Fruit fly (Drosophila melanogaster) whole organism, embryonic: ENCODE data around the gene CG6040.

Experiments used
- Adf1 ChIP-seq: fragments of 200-800 bp; sonication (Bioruptor generic); IDR thresholded peaks from 2 replicates; pipeline ENCODE4 v1.3.6; 2022; ENCODE audit warnings: missing biosample characterization, missing genetic modification characterization
- Antp ChIP-seq: fragments of 200-800 bp; sonication (Bioruptor generic); optimal IDR thresholded peaks from 3 replicates; lab custom pipeline; 2016; ENCODE audit warnings: missing biosample characterization, missing genetic modification characterization
- Awh ChIP-seq: fragments of 200-800 bp; sonication (Bioruptor generic); IDR thresholded peaks from 2 replicates; pipeline ENCODE4, ENCODE4 v1.3.6; 2022; ENCODE audit warnings: missing biosample characterization, missing genetic modification characterization
- CG10321 ChIP-seq: fragments of 200-800 bp; sonication (Bioruptor generic); IDR thresholded peaks from 2 replicates; pipeline ENCODE4 v1.3.6; 2022; ENCODE audit warnings: missing biosample characterization, missing genetic modification characterization
- CG10959 ChIP-seq: fragments of 200-800 bp; sonication (Bioruptor generic); IDR thresholded peaks from 2 replicates; pipeline ENCODE4 v1.3.6; 2022; ENCODE audit warnings: missing biosample characterization, missing genetic modification characterization
- CG11696 ChIP-seq: fragments of 200-800 bp; sonication (Bioruptor generic); IDR thresholded peaks from 2 replicates; pipeline ENCODE4 v1.3.6; 2022; ENCODE audit warnings: missing biosample characterization, missing genetic modification characterization
- CG13624 ChIP-seq: fragments of 200-800 bp; sonication (Bioruptor generic); optimal IDR thresholded peaks from 2 replicates; lab custom pipeline; 2016; ENCODE audit warnings: missing biosample characterization, missing genetic modification characterization
- CG17186 ChIP-seq: fragments of 200-800 bp; sonication (Bioruptor generic); optimal IDR thresholded peaks from 3 replicates; lab custom pipeline; 2017; ENCODE audit warnings: missing biosample characterization, missing genetic modification reagents, missing genetic modification characterization
- CG2712 ChIP-seq: fragments of 200-800 bp; optimal IDR thresholded peaks from 3 replicates; lab custom pipeline; 2019; ENCODE audit warnings: missing biosample characterization, mild to moderate bottlenecking, missing genetic modification characterization, moderate library complexity
- CG2889 ChIP-seq: fragments of 200-800 bp; sonication (Bioruptor generic); IDR thresholded peaks from 3 replicates; pipeline ENCODE4 v1.3.6; 2022; ENCODE audit warnings: missing biosample characterization, missing genetic modification characterization
- CG30431 ChIP-seq: fragments of 200-800 bp; sonication (Bioruptor generic); optimal IDR thresholded peaks from 2 replicates; lab custom pipeline; 2017; ENCODE audit warnings: missing biosample characterization, missing genetic modification characterization
- CG31224 ChIP-seq: fragments of 200-800 bp; sonication (Bioruptor generic); IDR thresholded peaks from 2 replicates; pipeline ENCODE4 v1.3.6; 2022; ENCODE audit warnings: missing biosample characterization, missing genetic modification characterization
- CG3163 ChIP-seq: fragments of 200-800 bp; sonication (Bioruptor generic); optimal IDR thresholded peaks from 3 replicates; lab custom pipeline; 2016; ENCODE audit warnings: missing biosample characterization, missing genetic modification characterization
- CG33557 ChIP-seq: fragments of 200-800 bp; sonication (Bioruptor generic); optimal IDR thresholded peaks from 2 replicates; lab custom pipeline; 2019; ENCODE audit warnings: missing biosample characterization, mild to moderate bottlenecking, missing genetic modification characterization, moderate library complexity
- CG34422 ChIP-seq: fragments of 200-800 bp; sonication (Bioruptor generic); IDR thresholded peaks from 3 replicates; pipeline ENCODE4 v1.3.6; 2022; ENCODE audit warnings: missing biosample characterization, missing genetic modification characterization
- CG4820 ChIP-seq: fragments of 200-800 bp; sonication (Bioruptor generic); optimal IDR thresholded peaks from 3 replicates; lab custom pipeline; 2016; ENCODE audit warnings: missing biosample characterization, missing genetic modification characterization
- CG6791 ChIP-seq: fragments of 200-800 bp; sonication (Bioruptor generic); IDR thresholded peaks from 3 replicates; pipeline ENCODE4 v1.3.6; 2022; ENCODE audit warnings: missing biosample characterization, missing genetic modification characterization; ENCODE audit not compliant: partially characterized antibody
- CG7839 ChIP-seq: fragments of 200-800 bp; sonication (Bioruptor generic); optimal IDR thresholded peaks from 3 replicates; lab custom pipeline; 2018; ENCODE audit warnings: missing biosample characterization, mild to moderate bottlenecking, missing genetic modification characterization, moderate library complexity
- CG8281 ChIP-seq: fragments of 200-800 bp; sonication (Bioruptor generic); optimal IDR thresholded peaks from 2 replicates; lab custom pipeline; 2018; ENCODE audit warnings: missing biosample characterization, mild to moderate bottlenecking, missing genetic modification characterization, moderate library complexity
- CG8478 ChIP-seq: fragments of >200 bp; optimal IDR thresholded peaks from 2 replicates; lab custom pipeline; 2018
- Camta ChIP-seq: fragments of 200-800 bp; sonication (Bioruptor generic); optimal IDR thresholded peaks from 2 replicates; lab custom pipeline; 2016; ENCODE audit warnings: missing biosample characterization, missing genetic modification characterization
- Deaf1 ChIP-seq: fragments of 200-800 bp; optimal IDR thresholded peaks from 3 replicates; lab custom pipeline; 2019; ENCODE audit warnings: missing biosample characterization, mild to moderate bottlenecking, missing genetic modification characterization, moderate library complexity
- Dfd ChIP-seq, 2 experiments: fragments of >200 bp; optimal IDR thresholded peaks; 2 replicates each; lab custom pipeline; 2017; ENCODE audit warnings: missing biosample characterization in 2 of 2, missing genetic modification characterization in 2 of 2
- Hey ChIP-seq: fragments of 200-800 bp; sonication (Bioruptor generic); optimal IDR thresholded peaks from 3 replicates; lab custom pipeline; 2018; ENCODE audit warnings: missing biosample characterization, mild to moderate bottlenecking, missing genetic modification characterization
- HmgZ ChIP-seq: fragments of 200-800 bp; sonication (Bioruptor generic); optimal IDR thresholded peaks from 2 replicates; lab custom pipeline; 2018; ENCODE audit warnings: missing biosample characterization, mild to moderate bottlenecking, missing genetic modification characterization
- Hsf ChIP-seq: fragments of 200-800 bp; sonication (Bioruptor generic); optimal IDR thresholded peaks from 3 replicates; lab custom pipeline; 2016; ENCODE audit warnings: missing biosample characterization, missing genetic modification characterization
- Jarid2 ChIP-seq: fragments of 200-800 bp; sonication (Bioruptor generic); optimal IDR thresholded peaks from 3 replicates; lab custom pipeline; 2017; ENCODE audit warnings: mild to moderate bottlenecking, missing biosample characterization, missing genetic modification reagents, missing genetic modification characterization
- Med ChIP-seq: fragments of 200-800 bp; sonication (Bioruptor generic); peaks from one replicate; lab custom pipeline; 2016; ENCODE audit warnings: missing biosample characterization, missing genetic modification characterization, mild to moderate bottlenecking, inconsistent platforms, moderate library complexity
- Ptx1 ChIP-seq: fragments of 200-800 bp; sonication (Bioruptor generic); IDR thresholded peaks from 2 replicates; pipeline ENCODE4 v1.3.6; 2022; ENCODE audit warnings: missing biosample characterization, missing genetic modification characterization
- Xrp1 ChIP-seq: fragments of 200-800 bp; sonication (Bioruptor generic); IDR thresholded peaks from 2 replicates; pipeline ENCODE4 v1.3.6; 2022; ENCODE audit warnings: missing biosample characterization, missing genetic modification characterization
- ato ChIP-seq: fragments of 200-800 bp; sonication (Bioruptor generic); IDR thresholded peaks from 2 replicates; pipeline ENCODE4 v1.3.6; 2022; ENCODE audit warnings: missing biosample characterization, missing genetic modification characterization; ENCODE audit not compliant: partially characterized antibody
- cg ChIP-seq: fragments of 200-800 bp; sonication (Bioruptor generic); optimal IDR thresholded peaks from 3 replicates; lab custom pipeline; 2019; ENCODE audit warnings: missing biosample characterization, mild to moderate bottlenecking, missing genetic modification characterization, moderate library complexity
- dimm ChIP-seq: fragments of 200-800 bp; sonication (Bioruptor generic); IDR thresholded peaks from 2 replicates; pipeline ENCODE4 v1.3.6; 2022; ENCODE audit warnings: missing biosample characterization, missing genetic modification characterization
- fu2 ChIP-seq: fragments of 200-800 bp; sonication (Bioruptor generic); optimal IDR thresholded peaks from 2 replicates; lab custom pipeline; 2016; ENCODE audit warnings: missing biosample characterization, missing genetic modification characterization
- gce ChIP-seq: fragments of 200-800 bp; sonication (Bioruptor generic); IDR thresholded peaks from 3 replicates; pipeline ENCODE4 v1.3.6; 2022; ENCODE audit warnings: missing biosample characterization, missing genetic modification characterization
- grau ChIP-seq: fragments of 200-800 bp; optimal IDR thresholded peaks from 3 replicates; lab custom pipeline; 2019; ENCODE audit warnings: missing biosample characterization, mild to moderate bottlenecking, missing genetic modification characterization, moderate library complexity
- h ChIP-seq: fragments of >200 bp; optimal IDR thresholded peaks from 2 replicates; lab custom pipeline; 2017
- klu ChIP-seq: fragments of 200-800 bp; sonication (Bioruptor generic); IDR thresholded peaks from 2 replicates; pipeline ENCODE4 v1.3.6; 2022; ENCODE audit warnings: missing biosample characterization, missing genetic modification characterization
- lmd ChIP-seq: fragments of 200-800 bp; sonication (Bioruptor generic); IDR thresholded peaks from 2 replicates; pipeline ENCODE4 v1.3.6; 2022; ENCODE audit warnings: missing biosample characterization, missing genetic modification characterization
- luna ChIP-seq: fragments of 200-800 bp; sonication (Bioruptor generic); optimal IDR thresholded peaks from 2 replicates; lab custom pipeline; 2016; ENCODE audit warnings: missing biosample characterization, missing genetic modification characterization
- nerfin-1 ChIP-seq: fragments of 200-800 bp; sonication (Bioruptor generic); optimal IDR thresholded peaks from 3 replicates; lab custom pipeline; 2019; ENCODE audit warnings: missing biosample characterization, mild to moderate bottlenecking, missing genetic modification characterization, moderate library complexity
- nom ChIP-seq: fragments of 200-800 bp; sonication (Bioruptor generic); optimal IDR thresholded peaks from 2 replicates; lab custom pipeline; 2017; ENCODE audit warnings: missing biosample characterization, missing genetic modification characterization, mild to moderate bottlenecking, moderate library complexity, missing genetic modification reagents
- oc ChIP-seq: fragments of 200-800 bp; sonication (Bioruptor generic); optimal IDR thresholded peaks from 2 replicates; lab custom pipeline; 2018; ENCODE audit warnings: missing biosample characterization, mild to moderate bottlenecking, missing genetic modification characterization, moderate library complexity
- odd ChIP-seq: fragments of 200-800 bp; sonication (Bioruptor generic); optimal IDR thresholded peaks from 2 replicates; lab custom pipeline; 2017; ENCODE audit warnings: missing biosample characterization, mild to moderate bottlenecking, missing genetic modification characterization
- peb ChIP-seq: fragments of 200-800 bp; sonication (Bioruptor generic); IDR thresholded peaks from 2 replicates; pipeline ENCODE4 v1.3.6; 2022; ENCODE audit warnings: missing biosample characterization, missing genetic modification characterization
- shn ChIP-seq: fragments of 200-800 bp; sonication (Bioruptor generic); optimal IDR thresholded peaks from 3 replicates; lab custom pipeline; 2016; ENCODE audit warnings: missing biosample characterization, missing genetic modification characterization
- sob ChIP-seq: fragments of 200-800 bp; sonication (Bioruptor generic); IDR thresholded peaks from 2 replicates; pipeline ENCODE4 v1.3.6; 2022; ENCODE audit warnings: missing biosample characterization, missing genetic modification characterization
- tx ChIP-seq: fragments of 200-800 bp; sonication (Bioruptor generic); optimal IDR thresholded peaks from 2 replicates; lab custom pipeline; 2016; ENCODE audit warnings: missing biosample characterization, missing genetic modification characterization
- vfl ChIP-seq: fragments of 200-800 bp; sonication (Bioruptor generic); optimal IDR thresholded peaks from 2 replicates; lab custom pipeline; 2016; ENCODE audit warnings: missing biosample characterization, missing genetic modification characterization
- zen2 ChIP-seq: fragments of 200-800 bp; sonication (Bioruptor generic); IDR thresholded peaks from 3 replicates; pipeline ENCODE4 v1.3.6; 2022; ENCODE audit warnings: missing biosample characterization, missing genetic modification characterization; ENCODE audit not compliant: partially characterized antibody
- zf30C ChIP-seq: fragments of 200-800 bp; sonication (Bioruptor generic); optimal IDR thresholded peaks from 3 replicates; lab custom pipeline; 2018; ENCODE audit warnings: missing biosample characterization, mild to moderate bottlenecking, missing genetic modification characterization

CG6040 gene

DNA sequence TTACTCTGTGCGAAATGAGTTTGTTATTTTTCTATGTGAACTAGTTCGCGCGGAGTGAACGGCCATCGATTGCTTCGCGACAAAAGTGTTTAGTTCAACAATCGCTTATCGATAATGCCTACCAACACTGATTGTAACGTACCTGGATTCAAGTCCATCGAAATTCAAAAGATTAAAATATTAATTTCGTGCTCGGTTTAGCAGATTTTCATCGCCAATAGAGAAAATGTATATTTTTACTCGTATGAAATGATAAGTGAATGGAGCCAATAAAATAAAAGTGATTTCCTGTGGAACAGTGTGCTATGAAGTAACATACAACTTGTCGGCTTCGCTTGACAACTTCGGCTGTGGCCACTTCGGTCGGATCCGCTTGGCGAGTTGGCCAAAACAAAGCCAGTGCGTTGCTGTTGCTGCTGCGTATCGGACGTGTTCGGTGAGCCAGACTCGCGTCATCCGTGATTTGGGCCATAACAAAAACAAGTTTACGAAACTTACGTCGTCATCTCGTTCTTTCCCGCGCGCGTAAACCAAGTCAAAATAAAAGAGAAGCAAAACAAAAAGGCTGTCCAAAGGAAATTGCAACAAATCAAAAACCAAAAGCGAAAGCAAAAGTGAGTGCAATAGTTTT lies 83.6 kb downstream of the CG6040 start, which contains the start of the genes CG5555 and myd (continued):
- TF ChIP-seq sob (GFP tag; lab: Robert Waterston, UW) (peak; percentile 64; the same call in 1 of the 2 replicates), peb (GFP tag; lab: Robert Waterston, UW) (no peak), cg (no peak), CG13624 (GFP tag; lab: Kevin White, UChicago) (peak; percentile 67), Dfd (GFP tag; optimal IDR thresholded peaks at IDR 0.05; lab: Kevin White, UChicago) (no peak), CG30431 (GFP tag; lab: Kevin White, UChicago) (no peak), Antp (GFP tag; lab: Kevin White, UChicago) (no peak), CG8478 (lab: Kevin White, UChicago) (no peak), CG17186 (GFP tag; lab: Kevin White, UChicago) (no peak), CG11696 (GFP tag; lab: Robert Waterston, UW) (0 out of 2 replicates have a peak, but pooled peaks have one; percentile 31), CG33557 (GFP tag; lab: Kevin White, UChicago) (no peak), dimm (GFP tag; lab: Robert Waterston, UW) (no peak), CG10959 (GFP tag; lab: Robert Waterston, UW) (no peak), zf30C (GFP tag; lab: Kevin White, UChicago) (no peak), Ptx1 (GFP tag; lab: Robert Waterston, UW) (no peak), Awh (no peak), vfl (GFP tag; lab: Kevin White, UChicago) (peak; percentile 28), CG3163 (GFP tag; lab: Kevin White, UChicago) (no peak), tx (GFP tag; lab: Kevin White, UChicago) (peak; percentile 27), gce (GFP tag; lab: Robert Waterston, UW) (no peak), luna (GFP tag; lab: Kevin White, UChicago) (no peak), Adf1 (GFP tag; lab: Robert Waterston, UW) (peak; percentile 54; the same call in 1 of the 2 replicates), klu (peak; percentile 34; the same call in 1 of the 2 replicates), Hey (tag; lab: Kevin White, UChicago) (no peak), Jarid2 (GFP tag; lab: Kevin White, UChicago) (peak; percentile 65), CG8281 (tag; lab: Kevin White, UChicago) (no peak), nom (no peak), zen2 (GFP tag; lab: Robert Waterston, UW) (peak; percentile 36; the same call in 2 of the 3 replicates), CG2712 (tag; lab: Kevin White, UChicago) (peak; percentile 26), fu2 (peak; percentile 26), Deaf1 (peak; percentile 98), odd (GFP tag; lab: Kevin White, UChicago) (no peak), CG31224 (peak; percentile 42; the same call in 1 of the 2 replicates), CG2889 (GFP tag; lab: Robert Waterston, UW) (peak; percentile 64; the same call in 2 of the 3 replicates), ato (peak; percentile 69; the same call in 1 of the 2 replicates), nerfin-1 (no peak), Med (GFP tag; lab: Kevin White, UChicago) (peak; percentile 93), h (lab: Kevin White, UChicago) (no peak), CG4820 (GFP tag; lab: Kevin White, UChicago) (no peak), Xrp1 (peak; percentile 27; the same call in 1 of the 2 replicates), CG7839 (tag; lab: Kevin White, UChicago) (peak; percentile 59), CG10321 (GFP tag; lab: Robert Waterston, UW) (no peak), Camta (GFP tag; lab: Kevin White, UChicago) (peak; percentile 28), grau (tag; lab: Kevin White, UChicago) (peak; percentile 66), CG6791 (GFP tag; lab: Robert Waterston, UW) (peak; percentile 86), Hsf (GFP tag; lab: Kevin White, UChicago) (peak; percentile 47), shn (GFP tag; lab: Kevin White, UChicago) (peak; percentile 13), oc (tag; lab: Kevin White, UChicago) (no peak), HmgZ (tag; lab: Kevin White, UChicago) (peak; percentile 50), lmd (GFP tag; lab: Robert Waterston, UW) (peak; percentile 37; the same call in 1 of the 2 replicates), CG34422 (GFP tag; lab: Robert Waterston, UW) (peak; percentile 39; the same call in 1 of the 3 replicates)
